Fruit fly (Drosophila melanogaster) S2 (cell line): ENCODE results near the gene CG5151.

Experiments
- CG8478 ChIP-seq: fragments of >200 bp; optimal IDR thresholded peaks from 2 replicates; lab custom pipeline; 2018
- CTCF ChIP-seq, 2 experiments: fragments of >200 bp; optimal IDR thresholded peaks; 2 replicates each; lab custom pipeline; 2018

CG5151 gene

dm6 chr3L:16164150-16165039, at the start of gene CG5151:
TSS of gene CG5151 (minus strand) at chr3L:16164701.
- peak; percentile 30 to 41 for TF ChIP-seq CTCF (optimal IDR thresholded peaks at IDR 0.05; lab: Kevin White, UChicago)
- TF ChIP-seq CG8478 (lab: Kevin White, UChicago), result no peak

- TF ChIP-seq CTCF (optimal IDR thresholded peaks at IDR 0.05; lab: Kevin White, UChicago) (no peak), CG8478 (lab: Kevin White, UChicago) (no peak)
These were observed 48.7 kb upstream of the CG5151 start for dm6 chr3L:16213201-16213600.

DNA sequence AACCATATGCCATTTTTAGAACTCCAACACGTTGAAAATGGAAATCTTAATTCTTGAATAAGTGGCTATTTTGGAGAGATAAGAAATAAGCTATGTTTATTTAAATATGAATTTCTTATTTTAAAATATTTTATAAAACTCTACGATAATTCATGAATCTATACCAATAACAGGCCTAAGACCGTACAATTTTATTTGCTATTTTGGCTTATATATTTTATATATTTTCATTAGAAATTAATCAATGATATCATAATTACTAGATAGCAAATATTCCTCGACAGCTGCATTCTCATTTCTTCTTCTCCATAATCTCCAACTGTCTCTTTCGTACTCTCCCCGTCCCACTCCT, 47.4 kb upstream of the CG5151 start:
- no peak for TF ChIP-seq CG8478 (lab: Kevin White, UChicago)
- no peak for TF ChIP-seq CTCF (optimal IDR thresholded peaks at IDR 0.05; lab: Kevin White, UChicago)

DNA sequence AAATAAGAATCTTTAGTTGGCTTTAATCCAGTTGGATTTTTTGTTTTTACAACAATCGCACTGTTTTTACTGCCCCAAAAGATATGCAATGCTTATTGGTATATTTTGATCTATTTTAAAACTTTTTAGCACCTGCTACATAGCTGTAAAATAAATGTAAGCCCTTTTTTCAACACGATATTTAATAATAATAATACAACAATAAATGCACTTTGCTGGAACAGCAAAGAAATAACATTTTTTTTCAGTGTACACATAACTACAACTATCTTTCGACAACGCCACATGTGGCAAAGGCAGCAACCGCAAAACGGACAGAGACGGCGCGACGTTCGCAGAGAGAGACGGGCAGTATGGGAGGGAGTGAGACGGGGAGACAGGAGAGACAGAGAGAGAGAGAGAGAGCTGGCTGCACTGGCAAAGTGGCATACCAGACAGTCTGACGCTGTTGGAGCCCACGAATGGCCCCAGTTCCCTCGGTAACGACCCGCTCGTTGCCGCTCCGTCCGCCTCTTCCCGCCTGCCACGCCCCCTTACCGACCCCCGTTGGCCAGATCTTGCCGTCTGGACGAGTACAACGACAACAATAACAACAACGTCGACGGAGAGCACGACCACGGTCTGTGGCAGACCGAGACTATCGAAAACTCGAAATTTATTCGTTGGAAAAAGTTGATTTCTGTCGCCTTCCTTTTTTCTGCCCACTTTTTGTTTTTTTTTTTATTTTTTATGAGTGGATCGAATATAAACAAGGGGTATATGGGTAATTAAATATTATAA, 46.8 kb upstream of the CG5151 start:
- TF ChIP-seq CG8478 (lab: Kevin White, UChicago) (no peak), CTCF (optimal IDR thresholded peaks at IDR 0.05; lab: Kevin White, UChicago) (no peak)

DNA sequence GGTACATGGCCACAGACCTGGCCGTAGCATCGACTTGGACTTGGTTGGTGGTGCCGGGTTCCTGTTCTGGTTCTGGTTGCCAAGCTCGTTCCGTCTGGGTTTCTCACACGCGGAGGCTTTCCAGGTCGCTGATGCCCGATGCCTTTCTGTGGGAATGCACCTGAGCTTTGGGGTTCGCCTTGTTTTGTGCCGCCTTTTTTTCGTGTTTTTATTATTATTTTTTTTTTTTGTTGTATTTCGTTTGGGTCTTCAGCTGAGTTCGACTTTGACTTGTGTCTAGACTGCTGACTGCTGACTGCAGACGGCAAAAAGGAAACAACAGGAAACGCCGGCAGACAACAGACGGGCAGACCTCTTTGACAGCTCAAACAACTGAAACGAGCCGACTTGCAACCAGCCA, 45.1 kb upstream of the CG5151 start:
- no peak for TF ChIP-seq CG8478 (lab: Kevin White, UChicago)
- TF ChIP-seq CTCF (optimal IDR thresholded peaks at IDR 0.05; lab: Kevin White, UChicago), result no peak

dm6 chr3L:16208839-16209612, 44.5 kb upstream of the CG5151 start:
- TF ChIP-seq CTCF (optimal IDR thresholded peaks at IDR 0.05; lab: Kevin White, UChicago) (no peak), CG8478 (lab: Kevin White, UChicago) (no peak)

DNA sequence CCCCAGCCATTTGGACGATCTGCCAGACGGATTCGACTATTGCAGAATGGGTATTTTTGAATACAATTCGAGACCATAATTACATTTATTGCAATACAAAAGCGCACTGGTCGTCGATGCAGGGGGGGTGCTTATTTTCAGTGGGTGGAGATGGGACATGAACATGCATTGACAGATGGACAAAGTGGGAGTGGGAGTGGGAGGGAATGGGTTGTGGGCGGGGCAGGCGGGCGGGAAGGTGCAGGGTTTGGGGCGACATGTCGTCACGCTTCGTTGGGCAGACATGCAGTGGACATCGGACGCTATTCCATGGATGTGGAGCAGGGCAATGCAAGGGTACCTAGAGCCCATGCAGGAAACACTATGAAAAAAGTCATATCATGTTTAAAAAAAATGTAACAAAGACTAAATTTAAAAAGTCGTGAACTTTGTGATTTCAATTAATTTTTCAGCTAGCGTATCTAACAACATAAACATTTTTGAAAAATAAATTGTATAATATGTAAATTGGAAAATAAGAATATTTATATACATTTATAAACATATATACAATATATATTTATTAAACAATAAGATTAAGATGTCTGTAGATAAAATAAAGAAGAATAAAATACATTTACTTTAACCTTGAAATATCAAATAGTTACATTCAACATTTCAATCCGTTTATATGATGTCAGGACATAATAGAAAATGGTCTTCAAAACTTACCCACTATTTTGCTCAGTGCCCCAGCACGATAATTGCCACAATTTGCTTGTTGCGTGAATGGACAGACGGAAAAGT, 43.7 kb upstream of the CG5151 start:
- no peak for TF ChIP-seq CG8478 (lab: Kevin White, UChicago)
- TF ChIP-seq CTCF (optimal IDR thresholded peaks at IDR 0.05; lab: Kevin White, UChicago), result no peak

- TF ChIP-seq CTCF (optimal IDR thresholded peaks at IDR 0.05; lab: Kevin White, UChicago), result no peak
- TF ChIP-seq CG8478 (lab: Kevin White, UChicago), result no peak
These were observed 39.6 kb upstream of the CG5151 start for dm6 chr3L:16204128-16204527.

- TF ChIP-seq CG8478 (lab: Kevin White, UChicago), result no peak
- TF ChIP-seq CTCF (optimal IDR thresholded peaks at IDR 0.05; lab: Kevin White, UChicago), result no peak
These were observed 38.7 kb upstream of the CG5151 start for dm6 chr3L:16203236-16203635.

dm6 chr3L:16202550-16202949, 38.0 kb upstream of the CG5151 start:
- no peak for TF ChIP-seq CTCF (optimal IDR thresholded peaks at IDR 0.05; lab: Kevin White, UChicago)
- TF ChIP-seq CG8478 (lab: Kevin White, UChicago), result no peak

dm6 chr3L:16201028-16201427, 36.5 kb upstream of the CG5151 start, which contains the start of gene dls:
TSS of gene dls (plus strand) at chr3L:16201328.
- TF ChIP-seq CG8478 (lab: Kevin White, UChicago), result no peak
- TF ChIP-seq CTCF (optimal IDR thresholded peaks at IDR 0.05; lab: Kevin White, UChicago), result no peak

dm6 chr3L:16199929-16200328, 35.4 kb upstream of the CG5151 start, which contains the start of gene CG33689:
TSS of gene CG33689 (plus strand) at chr3L:16200229.
- TF ChIP-seq CTCF (optimal IDR thresholded peaks at IDR 0.05; lab: Kevin White, UChicago), result no peak
- no peak for TF ChIP-seq CG8478 (lab: Kevin White, UChicago)

- TF ChIP-seq CTCF (optimal IDR thresholded peaks at IDR 0.05; lab: Kevin White, UChicago), result no peak
- TF ChIP-seq CG8478 (lab: Kevin White, UChicago), result no peak
These were observed 34.4 kb upstream of the CG5151 start, which contains the start of gene CG33688 for dm6 chr3L:16198920-16199319. TSS of gene CG33688 (plus strand) at chr3L:16199220.
